Fruit fly (Drosophila melanogaster) whole organism, embryonic: ENCODE results near the gene SIFaR.

ENCODE experiments used
- B-H2 ChIP-seq: fragments of 200-800 bp; sonication (Bioruptor generic); optimal IDR thresholded peaks from 2 replicates; lab custom pipeline; 2018; ENCODE audit warnings: missing biosample characterization, mild to moderate bottlenecking, missing genetic modification characterization
- CG10274 ChIP-seq: fragments of 200-800 bp; sonication (Bioruptor generic); optimal IDR thresholded peaks from 3 replicates; lab custom pipeline; 2017; ENCODE audit warnings: missing biosample characterization, mild to moderate bottlenecking, missing genetic modification characterization
- CG10366 ChIP-seq: fragments of 200-800 bp; sonication (Bioruptor generic); IDR thresholded peaks from 2 replicates; pipeline ENCODE4 v1.3.6; 2022; ENCODE audit warnings: missing biosample characterization, missing genetic modification characterization
- CG11695 ChIP-seq: fragments of 200-800 bp; sonication (Bioruptor generic); IDR thresholded peaks from 3 replicates; pipeline ENCODE4 v1.3.6; 2022; ENCODE audit warnings: missing biosample characterization, missing genetic modification characterization
- CG12071 ChIP-seq: fragments of 200-800 bp; sonication (Bioruptor generic); optimal IDR thresholded peaks from 3 replicates; lab custom pipeline; 2018; ENCODE audit warnings: missing biosample characterization, mild to moderate bottlenecking, missing genetic modification characterization
- CG12104 ChIP-seq: fragments of 200-800 bp; sonication (Bioruptor generic); optimal IDR thresholded peaks from 3 replicates; lab custom pipeline; 2016; ENCODE audit warnings: missing biosample characterization, missing genetic modification characterization
- CG12744 ChIP-seq: fragments of 200-800 bp; sonication (Bioruptor generic); optimal IDR thresholded peaks from 2 replicates; lab custom pipeline; 2016; ENCODE audit warnings: missing biosample characterization, missing genetic modification characterization
- CG13624 ChIP-seq: fragments of 200-800 bp; sonication (Bioruptor generic); optimal IDR thresholded peaks from 2 replicates; lab custom pipeline; 2016; ENCODE audit warnings: missing biosample characterization, missing genetic modification characterization
- CG13894 ChIP-seq: fragments of 200-800 bp; sonication (Bioruptor generic); optimal IDR thresholded peaks from 3 replicates; lab custom pipeline; 2018; ENCODE audit warnings: missing biosample characterization, mild to moderate bottlenecking, missing genetic modification characterization, moderate library complexity
- CG14860 ChIP-seq: fragments of 200-800 bp; sonication (Bioruptor generic); IDR thresholded peaks from 3 replicates; pipeline ENCODE4 v1.3.6; 2022; ENCODE audit warnings: missing biosample characterization, missing genetic modification characterization; ENCODE audit not compliant: partially characterized antibody
- CG1602 ChIP-seq: fragments of 200-800 bp; sonication (Bioruptor generic); optimal IDR thresholded peaks from 3 replicates; lab custom pipeline; 2016; ENCODE audit warnings: missing biosample characterization, missing genetic modification characterization
- CG17328 ChIP-seq: fragments of 200-800 bp; sonication (Bioruptor generic); IDR thresholded peaks from 2 replicates; pipeline ENCODE4 v1.3.6; 2022; ENCODE audit warnings: missing biosample characterization, missing genetic modification characterization
- CG2202 ChIP-seq: fragments of 200-800 bp; sonication (Bioruptor generic); optimal IDR thresholded peaks from 2 replicates; lab custom pipeline; 2018; ENCODE audit warnings: missing biosample characterization, mild to moderate bottlenecking, missing genetic modification characterization
- CG30020 ChIP-seq: fragments of 200-800 bp; optimal IDR thresholded peaks from 2 replicates; lab custom pipeline; 2019; ENCODE audit warnings: missing biosample characterization, mild to moderate bottlenecking, missing genetic modification characterization, moderate library complexity
- CG32532 ChIP-seq: fragments of 200-800 bp; sonication (Bioruptor generic); IDR thresholded peaks from 2 replicates; pipeline ENCODE4 v1.3.6; 2022; ENCODE audit warnings: missing biosample characterization, missing genetic modification characterization
- CG34376 ChIP-seq: fragments of 200-800 bp; sonication (Bioruptor generic); optimal IDR thresholded peaks from 2 replicates; lab custom pipeline; 2018; ENCODE audit warnings: missing biosample characterization, mild to moderate bottlenecking, missing genetic modification characterization
- CG5245 ChIP-seq: fragments of 200-800 bp; sonication (Bioruptor generic); optimal IDR thresholded peaks from 3 replicates; lab custom pipeline; 2016; ENCODE audit warnings: missing biosample characterization, missing genetic modification characterization
- CG6765 ChIP-seq: fragments of 200-800 bp; sonication (Bioruptor generic); optimal IDR thresholded peaks from 3 replicates; lab custom pipeline; 2017; ENCODE audit warnings: missing biosample characterization, mild to moderate bottlenecking, missing genetic modification characterization
- CG8290 ChIP-seq, 3 experiments: fragments of 200-800 bp; sonication (Bioruptor generic); optimal IDR thresholded peaks; 2 replicates each; lab custom pipeline; 2016 to 2019; ENCODE audit warnings: missing biosample characterization in 3 of 3, missing genetic modification characterization in 3 of 3, mild to moderate bottlenecking in 2 of 3, moderate library complexity in 1 of 3
- CG9876 ChIP-seq: fragments of 200-800 bp; sonication (Bioruptor generic); optimal IDR thresholded peaks from 2 replicates; lab custom pipeline; 2016; ENCODE audit warnings: missing biosample characterization, missing genetic modification characterization
- Chrac-16 ChIP-seq: fragments of 200-800 bp; sonication (Bioruptor generic); optimal IDR thresholded peaks from 3 replicates; lab custom pipeline; 2016; ENCODE audit warnings: missing biosample characterization, missing genetic modification characterization
- Eip74EF ChIP-seq, 2 experiments: fragments of 200-800 bp in 1 of 2; fragments of >200 bp in 1 of 2; sonication (Bioruptor generic) in 1 of 2; optimal IDR thresholded peaks; 2 replicates each; lab custom pipeline; 2017 to 2019; ENCODE audit warnings: missing biosample characterization in 2 of 2, missing genetic modification characterization in 2 of 2, mild to moderate bottlenecking in 1 of 2, moderate library complexity in 1 of 2
- Hmx ChIP-seq: fragments of 200-800 bp; sonication (Bioruptor generic); optimal IDR thresholded peaks from 2 replicates; lab custom pipeline; 2016; ENCODE audit warnings: missing biosample characterization, missing genetic modification characterization
- NFAT ChIP-seq: fragments of 200-800 bp; sonication (Bioruptor generic); IDR thresholded peaks from 2 replicates; pipeline ENCODE4 v1.3.6; 2022; ENCODE audit warnings: missing biosample characterization, missing genetic modification characterization
- NfI ChIP-seq: fragments of 200-800 bp; sonication (Bioruptor generic); optimal IDR thresholded peaks from 3 replicates; lab custom pipeline; 2018; ENCODE audit warnings: missing biosample characterization, mild to moderate bottlenecking, missing genetic modification characterization, moderate library complexity
- Optix ChIP-seq: fragments of 200-800 bp; sonication (Bioruptor generic); IDR thresholded peaks from 3 replicates; pipeline ENCODE4 v1.3.6; 2022; ENCODE audit warnings: missing biosample characterization, missing genetic modification characterization
- Ravus ChIP-seq: fragments of 200-800 bp; sonication (Bioruptor generic); IDR thresholded peaks from 2 replicates; pipeline ENCODE4 v1.3.6; 2022; ENCODE audit warnings: missing biosample characterization, missing genetic modification characterization
- Rfx ChIP-seq: fragments of 200-800 bp; sonication (Bioruptor generic); IDR thresholded peaks from 2 replicates; pipeline ENCODE4 v1.3.6; 2022; ENCODE audit warnings: missing biosample characterization, missing genetic modification characterization
- Sry-β ChIP-seq: fragments of 200-800 bp; sonication (Bioruptor generic); optimal IDR thresholded peaks from 2 replicates; lab custom pipeline; 2018; ENCODE audit warnings: missing biosample characterization, mild to moderate bottlenecking, missing genetic modification characterization, moderate library complexity
- Usf ChIP-seq: fragments of 200-800 bp; sonication (Bioruptor generic); optimal IDR thresholded peaks from 2 replicates; lab custom pipeline; 2017; ENCODE audit warnings: missing genotype, missing biosample characterization, missing genetic modification characterization
- YL-1 ChIP-seq: fragments of 200-800 bp; sonication (Bioruptor generic); optimal IDR thresholded peaks from 3 replicates; lab custom pipeline; 2017; ENCODE audit warnings: missing biosample characterization, mild to moderate bottlenecking, missing genetic modification characterization
- exex ChIP-seq: fragments of 200-800 bp; sonication (Bioruptor generic); optimal IDR thresholded peaks from 4 replicates; lab custom pipeline; 2018; ENCODE audit warnings: missing biosample characterization, mild to moderate bottlenecking, missing genetic modification characterization, moderate library complexity
- gem ChIP-seq: fragments of 200-800 bp; sonication (Bioruptor generic); optimal IDR thresholded peaks from 2 replicates; lab custom pipeline; 2019; ENCODE audit warnings: missing biosample characterization, mild to moderate bottlenecking, missing genetic modification characterization, moderate library complexity
- grn ChIP-seq: fragments of 200-800 bp; sonication (Bioruptor generic); optimal IDR thresholded peaks from 3 replicates; lab custom pipeline; 2017; ENCODE audit warnings: missing biosample characterization, missing genetic modification characterization
- hb ChIP-seq: fragments of 200-800 bp; sonication (Bioruptor generic); IDR thresholded peaks from 3 replicates; pipeline ENCODE4 v1.3.6; 2022; ENCODE audit warnings: missing biosample characterization, missing genetic modification characterization; ENCODE audit not compliant: partially characterized antibody
- her ChIP-seq: fragments of 200-800 bp; sonication (Bioruptor generic); optimal IDR thresholded peaks from 2 replicates; lab custom pipeline; 2016; ENCODE audit warnings: missing biosample characterization, missing genetic modification characterization
- jigr1 ChIP-seq: fragments of 200-800 bp; sonication (Bioruptor generic); IDR thresholded peaks from 3 replicates; pipeline ENCODE4 v1.3.6; 2022; ENCODE audit warnings: missing biosample characterization, missing genetic modification characterization
- lab ChIP-seq: fragments of 200-800 bp; sonication (Bioruptor generic); optimal IDR thresholded peaks from 3 replicates; lab custom pipeline; 2017; ENCODE audit warnings: missing biosample characterization, missing genetic modification characterization, mild to moderate bottlenecking, moderate library complexity, missing genetic modification reagents
- mirr ChIP-seq: fragments of 200-800 bp; sonication (Bioruptor generic); optimal IDR thresholded peaks from 3 replicates; lab custom pipeline; 2018; ENCODE audit warnings: missing biosample characterization, mild to moderate bottlenecking, missing genetic modification characterization
- pho ChIP-seq: fragments of 200-800 bp; sonication (Bioruptor generic); optimal IDR thresholded peaks from 2 replicates; lab custom pipeline; 2016; ENCODE audit warnings: missing biosample characterization, missing genetic modification characterization
- repo ChIP-seq: fragments of 200-800 bp; sonication (Bioruptor generic); optimal IDR thresholded peaks from 2 replicates; lab custom pipeline; 2016; ENCODE audit warnings: missing biosample characterization, missing genetic modification characterization
- sens ChIP-seq: fragments of 200-800 bp; sonication (Bioruptor generic); peaks from one replicate; lab custom pipeline; 2016; ENCODE audit warnings: missing biosample characterization, missing genetic modification characterization
- sisA ChIP-seq: fragments of 200-800 bp; sonication (Bioruptor generic); IDR thresholded peaks from 2 replicates; pipeline ENCODE4 v1.3.6; 2022; ENCODE audit warnings: missing biosample characterization, missing genetic modification characterization
- unpg ChIP-seq: fragments of 200-800 bp; sonication (Bioruptor generic); optimal IDR thresholded peaks from 3 replicates; lab custom pipeline; 2018; ENCODE audit warnings: missing biosample characterization, mild to moderate bottlenecking, missing genetic modification characterization, moderate library complexity
- vnd ChIP-seq: fragments of 200-800 bp; sonication (Bioruptor generic); IDR thresholded peaks from 3 replicates; pipeline ENCODE4 v1.3.6; 2022; ENCODE audit warnings: missing biosample characterization, missing genetic modification characterization; ENCODE audit not compliant: partially characterized antibody
- zf30C ChIP-seq: fragments of 200-800 bp; sonication (Bioruptor generic); optimal IDR thresholded peaks from 3 replicates; lab custom pipeline; 2018; ENCODE audit warnings: missing biosample characterization, mild to moderate bottlenecking, missing genetic modification characterization

Gene SIFaR

dm6 chr3R:21282897-21283296 lies 10.9 kb downstream of the SIFaR start, which contains the start of gene CG17298:
CG17298 (plus strand) TSS chr3R:21283197.
- TF ChIP-seq pho (no peak), Eip74EF (GFP tag; optimal IDR thresholded peaks at IDR 0.05; lab: Kevin White, UChicago) (no peak), CG12071 (no peak), Chrac-16 (no peak), CG1602 (GFP tag; lab: Kevin White, UChicago) (no peak), CG12744 (no peak), jigr1 (GFP tag; lab: Robert Waterston, UW) (no peak)

- peak; percentile 73 for TF ChIP-seq gem
- no peak; the same call in 1 of the 2 replicates for TF ChIP-seq Rfx (GFP tag; lab: Robert Waterston, UW)
- no peak for TF ChIP-seq CG1602 (GFP tag; lab: Kevin White, UChicago)
- TF ChIP-seq Usf = no peak
- TF ChIP-seq CG5245 (GFP tag; lab: Kevin White, UChicago) = no peak
- TF ChIP-seq B-H2 (GFP tag; lab: Kevin White, UChicago) = peak; percentile 52
- TF ChIP-seq lab (GFP tag; lab: Kevin White, UChicago) = peak; percentile 12
- peak; percentile 55 for TF ChIP-seq CG13894 (tag; lab: Kevin White, UChicago)
- TF ChIP-seq vnd (GFP tag; lab: Robert Waterston, UW) = peak; percentile 56
- TF ChIP-seq mirr (GFP tag; lab: Kevin White, UChicago) = peak; percentile 65
- peak; percentile 67 for TF ChIP-seq CG34376 (GFP tag; lab: Kevin White, UChicago)
- TF ChIP-seq grn (GFP tag; lab: Kevin White, UChicago) = peak; percentile 92
- peak; percentile 43 for TF ChIP-seq CG10274 (GFP tag; lab: Kevin White, UChicago)
- no peak for TF ChIP-seq sens (GFP tag; lab: Kevin White, UChicago)
- TF ChIP-seq CG14860 = no peak
- TF ChIP-seq unpg (GFP tag; lab: Kevin White, UChicago) = no peak
- TF ChIP-seq exex (tag; lab: Kevin White, UChicago) = peak; percentile 100
- peak; percentile 15; the same call in 1 of the 2 replicates for TF ChIP-seq CG32532
Measured at dm6 chr3R:21276111-21276510, 17.7 kb downstream of the SIFaR start, which contains the start of gene CG3301. CG3301 (minus strand) TSS chr3R:21276249.

dm6 chr3R:21274870-21275269 lies 18.9 kb downstream of the SIFaR start:
- TF ChIP-seq CG6765 (GFP tag; lab: Kevin White, UChicago) = no peak
- no peak for TF ChIP-seq CG9876 (GFP tag; lab: Kevin White, UChicago)
- no peak for TF ChIP-seq Ravus (GFP tag; lab: Robert Waterston, UW)

dm6 chr3R:21273427-21274038 lies 20.3 kb downstream of the SIFaR start, which contains the start of gene CG3308:
CG3308 (minus strand) TSS chr3R:21273817.
- TF ChIP-seq sisA (no peak), hb (peak; percentile 68), CG2202 (tag; lab: Kevin White, UChicago) (no peak), CG10366 (GFP tag; lab: Robert Waterston, UW) (no peak), NfI (GFP tag; lab: Kevin White, UChicago) (peak; percentile 49), CG12104 (GFP tag; lab: Kevin White, UChicago) (no peak), Hmx (no peak), Sry-β (peak; percentile 2), her (GFP tag; lab: Kevin White, UChicago) (peak; percentile 10), CG11695 (GFP tag; lab: Robert Waterston, UW) (no peak), zf30C (GFP tag; lab: Kevin White, UChicago) (no peak), CG13624 (peak; percentile 70), NFAT (GFP tag; lab: Robert Waterston, UW) (peak; percentile 67; the same call in 1 of the 2 replicates), CG8290 (GFP tag; optimal IDR thresholded peaks at IDR 0.05; lab: Kevin White, UChicago) (no peak), CG8290 (tag; optimal IDR thresholded peaks at IDR 0.05; lab: Kevin White, UChicago) (peak in 1 of 2 experiments; percentile 71), CG30020 (tag; lab: Kevin White, UChicago) (no peak), Optix (no peak), YL-1 (peak; percentile 68), CG6765 (GFP tag; lab: Kevin White, UChicago) (no peak), CG17328 (GFP tag; lab: Robert Waterston, UW) (no peak), repo (no peak)
